Fruit fly (Drosophila melanogaster): Measurements from ENCODE around the gene dnk.

Gene dnk

dm6 chr3R:19027165-19027564 is 46.4 kb downstream of the dnk start, which contains the start of gene NP15.6 (continued):
- no peak; the same call in 1 of the 2 replicates for TF ChIP-seq amos (GFP tag; IDR thresholded peaks at IDR 0.05; ENCODE audit: partially characterized antibody)
- TF ChIP-seq sim (GFP tag; IDR thresholded peaks at IDR 0.05), result no peak
- TF ChIP-seq phol (tag; optimal IDR thresholded peaks at IDR 0.05), result no peak
- TF ChIP-seq Dek (tag; optimal IDR thresholded peaks at IDR 0.05), result no peak
- TF ChIP-seq Nf-YA (GFP tag; IDR thresholded peaks at IDR 0.05), result no peak
- TF ChIP-seq CG3847 (GFP tag; IDR thresholded peaks at IDR 0.05), result 0 out of 2 replicates have a peak, but pooled peaks have one; percentile 7
- no peak for TF ChIP-seq CG2199 (GFP tag; IDR thresholded peaks at IDR 0.05)
- TF ChIP-seq eyg (GFP tag; optimal IDR thresholded peaks at IDR 0.05), result no peak
- TF ChIP-seq luna (GFP tag; optimal IDR thresholded peaks at IDR 0.05), result no peak
- peak; percentile 26 for TF ChIP-seq CG14710 (tag; optimal IDR thresholded peaks at IDR 0.05)
- TF ChIP-seq CG4730 (GFP tag; IDR thresholded peaks at IDR 0.05), result no peak
- TF ChIP-seq pita (GFP tag; optimal IDR thresholded peaks at IDR 0.05), result no peak
- TF ChIP-seq abd-A (tag; optimal IDR thresholded peaks at IDR 0.05), result no peak
- no peak for TF ChIP-seq CG6254 (GFP tag; optimal IDR thresholded peaks at IDR 0.05)
- no peak for TF ChIP-seq schlank (tag; optimal IDR thresholded peaks at IDR 0.05)
- no peak for TF ChIP-seq unpg (GFP tag; optimal IDR thresholded peaks at IDR 0.05)
- TF ChIP-seq ewg (GFP tag; optimal IDR thresholded peaks at IDR 0.05), result peak; percentile 61
- no peak for TF ChIP-seq pnt (GFP tag; optimal IDR thresholded peaks at IDR 0.05)
- TF ChIP-seq oc (tag; optimal IDR thresholded peaks at IDR 0.05), result no peak
- no peak for TF ChIP-seq maf-S (GFP tag; optimal IDR thresholded peaks at IDR 0.05)
- TF ChIP-seq Opbp (GFP tag; IDR thresholded peaks at IDR 0.05; ENCODE audit: partially characterized antibody), result no peak; the same call in 2 of the 3 replicates
- TF ChIP-seq CG1529 (GFP tag; optimal IDR thresholded peaks at IDR 0.05), result no peak
- no peak for TF ChIP-seq Elba2 (GFP tag; optimal IDR thresholded peaks at IDR 0.05)
- no peak for TF ChIP-seq cas (GFP tag; IDR thresholded peaks at IDR 0.05)
- TF ChIP-seq CG14667 (GFP tag; IDR thresholded peaks at IDR 0.05), result no peak
- no peak for TF ChIP-seq CG10147 (GFP tag; optimal IDR thresholded peaks at IDR 0.05)
- TF ChIP-seq Lhr (GFP tag; optimal IDR thresholded peaks at IDR 0.05), result no peak
- TF ChIP-seq crp (GFP tag; optimal IDR thresholded peaks at IDR 0.05), result peak; percentile 56 to 92
- no peak for TF ChIP-seq zfh2 (GFP tag; optimal IDR thresholded peaks at IDR 0.05)
- TF ChIP-seq Oaz (GFP tag; IDR thresholded peaks at IDR 0.05), result no peak
- TF ChIP-seq CG18476 (GFP tag; optimal IDR thresholded peaks at IDR 0.05), result no peak
- no peak for TF ChIP-seq CG1792 (GFP tag; optimal IDR thresholded peaks at IDR 0.05)
- no peak for TF ChIP-seq GATAe (GFP tag; conservative IDR thresholded peaks at IDR 0.05)
- TF ChIP-seq Hmx (GFP tag; optimal IDR thresholded peaks at IDR 0.05), result no peak
- peak; percentile 63 for TF ChIP-seq MESR4 (GFP tag; optimal IDR thresholded peaks at IDR 0.05)
- no peak for TF ChIP-seq HLH54F (GFP tag; optimal IDR thresholded peaks at IDR 0.05)
- TF ChIP-seq CG8765 (GFP tag; IDR thresholded peaks at IDR 0.05), result no peak
- TF ChIP-seq lbe (GFP tag; optimal IDR thresholded peaks at IDR 0.05), result no peak
- TF ChIP-seq Sin3A (optimal IDR thresholded peaks at IDR 0.05), result peak; percentile 3
- TF ChIP-seq tgo (GFP tag; IDR thresholded peaks at IDR 0.05), result no peak
- TF ChIP-seq org-1 (GFP tag; optimal IDR thresholded peaks at IDR 0.05), result no peak
- TF ChIP-seq CG2889 (GFP tag; IDR thresholded peaks at IDR 0.05), result no peak
- no peak for TF ChIP-seq CG4360 (GFP tag; IDR thresholded peaks at IDR 0.05)
- no peak for TF ChIP-seq crol (GFP tag; IDR thresholded peaks at IDR 0.05)
- no peak for TF ChIP-seq corto (GFP tag; optimal IDR thresholded peaks at IDR 0.05)
- no peak for TF ChIP-seq D19B (GFP tag; optimal IDR thresholded peaks at IDR 0.05)
- TF ChIP-seq dysf (GFP tag; IDR thresholded peaks at IDR 0.05), result no peak
- no peak for TF ChIP-seq salm (tag; optimal IDR thresholded peaks at IDR 0.05)
- peak; percentile 39 for TF ChIP-seq trem (tag; optimal IDR thresholded peaks at IDR 0.05)
- no peak for TF ChIP-seq tio (GFP tag; optimal IDR thresholded peaks at IDR 0.05)
- TF ChIP-seq CG15514 (GFP tag; optimal IDR thresholded peaks at IDR 0.05), result peak; percentile 27
- TF ChIP-seq emc (GFP tag; optimal IDR thresholded peaks at IDR 0.05), result no peak

All from whole organism, embryonic.